Worm (Caenorhabditis elegans): ENCODE results near the gene ccz-1.
A peak's percentile ranks its signal among the peaks of the same experiment; 100 is the strongest.

The ccz-1 gene

ce11 chrV:13715223-13715686 is 36.6 kb downstream of the ccz-1 start, which contains the start of gene zipt-9 (continued):
- TF ChIP-seq tbx-2 (tag; optimal IDR thresholded peaks at IDR 0.05) (peak; percentile 82), lin-35 (GFP tag; optimal IDR thresholded peaks at IDR 0.05) (peak; percentile 75 to 89), nhr-77 (tag; optimal IDR thresholded peaks at IDR 0.05) (peak; percentile 83), C04F5.9 (tag; optimal IDR thresholded peaks at IDR 0.05) (peak; percentile 70), aha-1 (tag; optimal IDR thresholded peaks at IDR 0.05) (no peak), hpl-2 (GFP tag; optimal IDR thresholded peaks at IDR 0.05) (peak; percentile 25), swsn-7 (tag; optimal IDR thresholded peaks at IDR 0.05) (peak; percentile 83), fkh-4 (tag; optimal IDR thresholded peaks at IDR 0.05; ENCODE audit: borderline replicate concordance) (peak; percentile 52), pag-3 (tag; optimal IDR thresholded peaks at IDR 0.05; ENCODE audit: borderline replicate concordance, insufficient read depth) (no peak), lin-39 (tag; optimal IDR thresholded peaks at IDR 0.05) (peak; percentile 11), C16A3.4 (tag; optimal IDR thresholded peaks at IDR 0.05) (peak; percentile 89), jun-1 (tag; optimal IDR thresholded peaks at IDR 0.05) (peak; percentile 56), fkh-10 (GFP tag; optimal IDR thresholded peaks at IDR 0.05) (peak; percentile 34), unc-30 (tag; optimal IDR thresholded peaks at IDR 0.05) (no peak), unc-130 (tag; optimal IDR thresholded peaks at IDR 0.05) (peak; percentile 51), fos-1 (tag; optimal IDR thresholded peaks at IDR 0.05) (peak; percentile 65), zag-1 (tag; optimal IDR thresholded peaks at IDR 0.05) (no peak), blmp-1 (tag; optimal IDR thresholded peaks at IDR 0.05) (peak; percentile 93), ceh-63 (GFP tag; optimal IDR thresholded peaks at IDR 0.05) (peak; percentile 90), mef-2 (tag; optimal IDR thresholded peaks at IDR 0.05) (no peak), Y116A8C.19 (tag; optimal IDR thresholded peaks at IDR 0.05; ENCODE audit: borderline replicate concordance) (no peak), nhr-76 (tag; optimal IDR thresholded peaks at IDR 0.05) (no peak), rnt-1 (tag; optimal IDR thresholded peaks at IDR 0.05) (peak; percentile 94), aly-2 (tag; optimal IDR thresholded peaks at IDR 0.05) (peak; percentile 40), snpc-4 (tag; optimal IDR thresholded peaks at IDR 0.05) (peak; percentile 65), elt-2 (tag; optimal IDR thresholded peaks at IDR 0.05) (peak; percentile 7), lin-14 (GFP tag; optimal IDR thresholded peaks at IDR 0.05) (peak; percentile 90), nhr-90 (tag; optimal IDR thresholded peaks at IDR 0.05; ENCODE audit: poor library complexity) (peak; percentile 92), skn-1 (tag; optimal IDR thresholded peaks at IDR 0.05) (peak; percentile 47), egl-27 (tag; optimal IDR thresholded peaks at IDR 0.05) (no peak), snu-23 (GFP tag; optimal IDR thresholded peaks at IDR 0.05) (peak; percentile 90), grh-1 (GFP tag; IDR thresholded peaks at IDR 0.05) (peak; percentile 50; the same call in 1 of the 2 replicates), sptf-1 (tag; optimal IDR thresholded peaks at IDR 0.05) (no peak), efl-1 (optimal IDR thresholded peaks at IDR 0.05) (peak; percentile 82 to 85), efl-1 (GFP tag; optimal IDR thresholded peaks at IDR 0.05 in 1 of 2) (peak; percentile 73 to 95), efl-3 (GFP tag; optimal IDR thresholded peaks at IDR 0.05) (peak; percentile 53), nhr-19 (GFP tag; conservative IDR thresholded peaks at IDR 0.05) (peak; percentile 83), ztf-4 (tag; optimal IDR thresholded peaks at IDR 0.05) (no peak), nhr-85 (tag) (peak; percentile 88), egl-13 (tag; optimal IDR thresholded peaks at IDR 0.05) (peak; percentile 82), fkh-8 (tag; optimal IDR thresholded peaks at IDR 0.05) (peak; percentile 89), sox-4 (tag; optimal IDR thresholded peaks at IDR 0.05) (peak; percentile 63), mep-1 (tag; optimal IDR thresholded peaks at IDR 0.05) (peak; percentile 85), nhr-71 (tag; optimal IDR thresholded peaks at IDR 0.05) (peak; percentile 93), xbp-1 (tag; optimal IDR thresholded peaks at IDR 0.05) (peak; percentile 84), ceh-8 (GFP tag; optimal IDR thresholded peaks at IDR 0.05) (peak; percentile 32), dpl-1 (GFP tag; optimal IDR thresholded peaks at IDR 0.05) (peak; percentile 67 to 84 (median 77)), lin-15B (tag; optimal IDR thresholded peaks at IDR 0.05) (peak; percentile 90), C34B4.2 (tag; optimal IDR thresholded peaks at IDR 0.05) (no peak), ets-5 (GFP tag; IDR thresholded peaks at IDR 0.05) (no peak), unc-62 (GFP tag; optimal IDR thresholded peaks at IDR 0.05) (no peak), dsc-1 (tag; optimal IDR thresholded peaks at IDR 0.05) (peak; percentile 82), vab-15 (tag; optimal IDR thresholded peaks at IDR 0.05) (peak; percentile 89)
